Worm (Caenorhabditis elegans) whole organism, L4/young adult: Measurements from ENCODE around the gene T10D4.6.
A peak's percentile ranks its signal among the peaks of the same experiment; 100 is the strongest.

ENCODE experiments used
- W03F9.2 ChIP-seq: fragments of 150-350 bp; optimal IDR thresholded peaks from 2 replicates; lab custom pipeline; 2014; ENCODE audit warnings: missing biosample characterization, missing genetic modification characterization
- dao-5 ChIP-seq: sonication (generic microtip); optimal IDR thresholded peaks from 2 replicates; lab custom pipeline; 2016; ENCODE audit warnings: missing genotype, missing genetic modification characterization, moderate library complexity, missing compliant biosample characterization
- him-1 ChIP-seq: sonication (generic microtip); optimal IDR thresholded peaks from 2 replicates; lab custom pipeline; 2016; ENCODE audit warnings: missing genotype, missing genetic modification reagents, missing genetic modification characterization, missing compliant biosample characterization

The T10D4.6 gene

ce11 chrII:3118907-3119382, at the start of gene T10D4.6:
TSS of gene T10D4.6 (plus strand) at chrII:3119332.
- TF ChIP-seq dao-5 (tag; lab: Kevin White, UChicago) (no peak), W03F9.2 (tag; lab: Kevin White, UChicago) (no peak), him-1 (tag; lab: Kevin White, UChicago) (no peak)

- TF ChIP-seq dao-5 (tag; lab: Kevin White, UChicago) = no peak
- TF ChIP-seq him-1 (tag; lab: Kevin White, UChicago) = no peak
- TF ChIP-seq W03F9.2 (tag; lab: Kevin White, UChicago) = no peak
These were observed 49.0 kb upstream of the T10D4.6 start for ce11 chrII:3070182-3070581.

DNA sequence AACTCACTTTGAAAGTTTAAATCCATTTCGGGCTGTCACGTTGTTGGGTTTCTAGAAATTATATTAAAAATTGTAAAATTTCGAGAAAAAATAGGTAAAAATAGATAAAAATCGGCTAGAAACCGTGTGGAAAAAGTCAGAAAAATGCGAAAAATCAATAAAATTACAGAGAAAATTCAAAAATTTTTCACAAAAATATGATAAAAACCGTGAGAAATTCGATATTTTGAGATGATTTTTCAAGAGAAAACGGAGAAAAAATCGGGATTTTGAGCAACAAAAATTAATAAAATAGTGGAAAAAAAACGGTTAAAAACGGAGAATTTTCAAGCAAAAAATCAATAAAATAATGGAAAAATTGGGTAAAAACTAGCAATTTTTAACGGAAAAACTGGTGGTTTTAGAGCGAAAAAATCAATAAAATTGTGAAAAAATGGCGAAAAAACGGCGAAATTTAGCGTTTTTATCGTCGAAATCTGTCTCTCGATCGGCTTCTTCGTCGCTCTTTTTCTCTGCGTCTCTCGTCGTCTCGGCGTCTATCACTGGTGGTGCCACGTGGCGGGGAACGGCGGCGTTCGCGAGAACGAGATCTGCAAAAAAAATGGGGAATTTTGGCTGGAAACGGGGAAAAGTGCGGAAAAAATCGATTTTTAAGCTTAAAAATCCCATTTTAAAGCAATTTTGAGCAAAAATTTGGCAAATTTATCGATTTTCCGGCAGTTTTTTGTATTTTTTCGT, 48.0 kb upstream of the T10D4.6 start, which contains the start of gene Y25C1A.7:
Gene Y25C1A.7, minus strand, starts transcription at position 51 of the 738 bp plus-strand sequence.
- no peak for TF ChIP-seq dao-5 (tag; lab: Kevin White, UChicago)
- no peak for TF ChIP-seq him-1 (tag; lab: Kevin White, UChicago)
- TF ChIP-seq W03F9.2 (tag; lab: Kevin White, UChicago) = no peak

DNA sequence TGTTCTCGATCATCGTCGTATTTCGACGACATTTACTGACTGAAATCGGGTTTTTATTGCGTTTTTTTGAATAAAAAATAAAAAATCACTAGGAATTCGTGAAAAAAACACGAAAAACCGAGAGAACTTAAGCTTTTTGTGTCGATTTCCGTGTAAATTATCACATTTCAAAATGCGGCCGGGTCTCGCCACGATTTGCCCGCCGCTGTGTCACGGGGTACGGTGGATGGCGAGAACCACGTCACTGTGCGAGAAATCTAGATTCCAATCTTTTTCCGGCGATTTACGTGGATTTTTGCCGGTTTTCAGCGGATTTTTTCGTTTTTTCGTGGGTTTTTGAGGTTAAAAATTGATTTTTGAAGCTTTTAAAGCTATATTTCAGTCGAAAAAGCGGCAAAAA, 42.2 kb upstream of the T10D4.6 start, which contains the start of gene Y25C1A.8:
Gene Y25C1A.8, minus strand, starts transcription at position 45 of the 400 bp plus-strand sequence.
- TF ChIP-seq dao-5 (tag; lab: Kevin White, UChicago) (no peak), him-1 (tag; lab: Kevin White, UChicago) (peak; percentile 70), W03F9.2 (tag; lab: Kevin White, UChicago) (peak; percentile 79)

- TF ChIP-seq dao-5 (tag; lab: Kevin White, UChicago) (no peak), him-1 (tag; lab: Kevin White, UChicago) (no peak), W03F9.2 (tag; lab: Kevin White, UChicago) (no peak)
These were observed 40.6 kb upstream of the T10D4.6 start, which contains the start of gene copb-1 for ce11 chrII:3078496-3078895. TSS of gene copb-1 (plus strand) at chrII:3078796.

DNA sequence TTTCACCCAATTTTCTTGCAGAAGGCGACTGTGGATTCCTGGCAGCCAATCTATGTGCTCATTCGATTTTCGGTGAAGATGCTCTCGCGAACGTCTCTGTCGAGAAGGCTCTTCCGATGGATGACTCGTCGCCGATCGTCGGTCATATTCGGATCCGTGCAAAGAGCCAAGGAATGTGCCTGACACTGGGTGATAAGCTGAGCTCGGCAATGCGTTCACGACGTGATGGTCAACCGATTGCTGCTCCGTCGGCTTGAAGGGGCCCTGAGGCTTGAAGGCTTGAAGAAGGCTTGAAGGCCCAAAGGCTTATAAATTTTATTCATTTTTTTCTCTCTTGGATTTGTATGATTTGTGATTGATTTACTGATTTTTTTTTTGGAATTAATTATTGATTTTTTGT, 32.0 kb upstream of the T10D4.6 start:
- TF ChIP-seq him-1 (tag; lab: Kevin White, UChicago) = no peak
- no peak for TF ChIP-seq W03F9.2 (tag; lab: Kevin White, UChicago)
- no peak for TF ChIP-seq dao-5 (tag; lab: Kevin White, UChicago)

DNA sequence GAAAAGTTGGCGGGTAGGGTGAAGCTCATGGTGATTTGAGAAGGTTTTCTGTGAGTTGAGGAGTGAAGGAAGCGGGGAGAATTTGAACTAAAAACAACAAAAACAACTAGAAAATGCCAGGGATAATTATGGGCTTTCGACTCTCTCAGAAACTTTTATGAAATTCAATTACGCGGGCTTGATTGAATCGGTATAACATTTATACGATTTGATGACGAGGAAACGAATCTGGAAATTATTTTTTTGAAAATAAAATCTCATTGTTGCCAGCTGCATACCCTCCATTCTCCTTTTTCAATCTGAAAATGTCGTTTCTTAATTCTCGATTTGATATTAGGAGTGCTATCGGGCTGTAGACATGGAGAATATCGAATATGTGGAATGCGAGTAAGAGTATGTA, 27.9 kb upstream of the T10D4.6 start, which contains the start of gene srg-21:
Gene srg-21, minus strand, starts transcription at position 101 of the 400 bp plus-strand sequence.
- TF ChIP-seq W03F9.2 (tag; lab: Kevin White, UChicago) = no peak

- TF ChIP-seq dao-5 (tag; lab: Kevin White, UChicago) (no peak), W03F9.2 (tag; lab: Kevin White, UChicago) (no peak), him-1 (tag; lab: Kevin White, UChicago) (no peak)
These were observed 25.8 kb upstream of the T10D4.6 start, which contains the start of gene srg-22 for ce11 chrII:3093352-3093751. TSS of gene srg-22 (minus strand) at chrII:3093452.

ce11 chrII:3096060-3096459, 23.1 kb upstream of the T10D4.6 start, which contains the start of gene srg-23:
TSS of gene srg-23 (minus strand) at chrII:3096160.
- TF ChIP-seq W03F9.2 (tag; lab: Kevin White, UChicago) = no peak

DNA sequence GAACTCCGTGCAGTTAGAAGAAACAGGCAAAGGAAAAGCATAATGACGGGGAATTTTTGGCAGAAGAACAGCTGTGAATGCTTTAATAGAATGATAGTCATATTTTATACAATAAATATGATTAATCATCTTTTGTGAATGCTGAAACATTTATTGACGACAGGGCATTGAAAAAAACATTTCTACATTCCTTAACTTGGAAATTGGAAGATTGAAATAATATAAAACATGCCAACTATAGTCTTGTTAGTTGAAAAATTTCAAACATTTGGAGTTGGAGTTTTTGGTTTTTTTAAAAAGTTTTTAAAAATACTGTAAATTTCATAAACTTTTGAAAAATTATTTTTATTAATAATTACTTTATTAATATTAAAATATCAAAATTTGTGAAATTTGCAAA, 22.3 kb upstream of the T10D4.6 start, which contains the start of gene Y25C1A.14:
Gene Y25C1A.14, minus strand, starts transcription at position 101 of the 400 bp plus-strand sequence.
- TF ChIP-seq W03F9.2 (tag; lab: Kevin White, UChicago) (no peak), him-1 (tag; lab: Kevin White, UChicago) (no peak), dao-5 (tag; lab: Kevin White, UChicago) (no peak)

ce11 chrII:3100546-3100945, 18.6 kb upstream of the T10D4.6 start, which contains the start of gene srg-24:
TSS of gene srg-24 (minus strand) at chrII:3100646.
- TF ChIP-seq him-1 (tag; lab: Kevin White, UChicago) = no peak
- TF ChIP-seq dao-5 (tag; lab: Kevin White, UChicago) = no peak
- TF ChIP-seq W03F9.2 (tag; lab: Kevin White, UChicago) = no peak

ce11 chrII:3102018-3102417, 17.1 kb upstream of the T10D4.6 start, which contains the start of gene clec-121:
TSS of gene clec-121 (plus strand) at chrII:3102318.
- no peak for TF ChIP-seq him-1 (tag; lab: Kevin White, UChicago)
- no peak for TF ChIP-seq dao-5 (tag; lab: Kevin White, UChicago)
- no peak for TF ChIP-seq W03F9.2 (tag; lab: Kevin White, UChicago)

DNA sequence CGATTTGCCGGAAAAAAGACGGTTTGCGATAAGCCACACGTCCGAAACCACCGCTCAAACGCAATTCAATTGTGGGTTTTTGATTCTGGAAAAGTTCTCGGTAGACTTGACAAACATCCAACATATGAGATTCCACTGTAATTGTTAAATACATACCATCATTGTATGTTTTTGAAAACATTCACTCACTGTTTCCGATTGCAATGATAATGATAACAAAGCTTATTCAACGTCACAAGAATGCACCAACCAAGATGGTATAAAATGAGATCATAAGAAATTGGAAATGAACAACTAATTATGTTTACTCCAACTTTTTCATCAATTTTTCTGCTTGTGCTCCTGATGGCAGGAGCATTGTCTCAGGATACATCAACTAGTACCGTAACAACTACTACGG, 13.4 kb upstream of the T10D4.6 start, which contains the start of gene clec-122:
Gene clec-122, plus strand, starts transcription at position 301 of the 400 bp plus-strand sequence.
- TF ChIP-seq W03F9.2 (tag; lab: Kevin White, UChicago) (no peak), him-1 (tag; lab: Kevin White, UChicago) (no peak), dao-5 (tag; lab: Kevin White, UChicago) (no peak)
